Fruit fly (Drosophila melanogaster): Measurements from ENCODE around the gene eIF4E3.
A peak's percentile ranks its signal among the peaks of the same experiment; 100 is the strongest.

The eIF4E3 gene

dm6 chr3L:8185263-8186227, 43.5 kb upstream of the eIF4E3 start (continued):
- TF ChIP-seq CG2199 (GFP tag; IDR thresholded peaks at IDR 0.05) = no peak
- no peak for TF ChIP-seq pzg (GFP tag; optimal IDR thresholded peaks at IDR 0.05)
- TF ChIP-seq gcm2 (GFP tag; optimal IDR thresholded peaks at IDR 0.05) = no peak
- no peak for TF ChIP-seq CG10565 (GFP tag; optimal IDR thresholded peaks at IDR 0.05)
- TF ChIP-seq CG15514 (GFP tag; optimal IDR thresholded peaks at IDR 0.05) = no peak
- peak; percentile 38 for TF ChIP-seq unpg (GFP tag; optimal IDR thresholded peaks at IDR 0.05)
- no peak for TF ChIP-seq usp (GFP tag; optimal IDR thresholded peaks at IDR 0.05)
- no peak for TF ChIP-seq sim (GFP tag; IDR thresholded peaks at IDR 0.05)
- TF ChIP-seq ci (GFP tag; IDR thresholded peaks at IDR 0.05) = peak; percentile 13; the same call in 1 of the 3 replicates
- no peak for TF ChIP-seq ap (GFP tag; IDR thresholded peaks at IDR 0.05)
- TF ChIP-seq CG14441 (GFP tag; IDR thresholded peaks at IDR 0.05) = peak; percentile 60
- TF ChIP-seq CG2120 (GFP tag; optimal IDR thresholded peaks at IDR 0.05) = peak; percentile 74
- no peak for TF ChIP-seq NFAT (GFP tag; IDR thresholded peaks at IDR 0.05)
- TF ChIP-seq slou (GFP tag; optimal IDR thresholded peaks at IDR 0.05) = no peak
- no peak for TF ChIP-seq sqz (GFP tag; optimal IDR thresholded peaks at IDR 0.05)
- no peak for TF ChIP-seq repo (GFP tag; optimal IDR thresholded peaks at IDR 0.05)
- peak; percentile 69 for TF ChIP-seq slbo (GFP tag; IDR thresholded peaks at IDR 0.05)
- TF ChIP-seq tin (GFP tag; optimal IDR thresholded peaks at IDR 0.05) = peak; percentile 28
- TF ChIP-seq CG2712 (tag; optimal IDR thresholded peaks at IDR 0.05) = peak; percentile 42
- TF ChIP-seq sd (tag; optimal IDR thresholded peaks at IDR 0.05) = peak; percentile 43
- TF ChIP-seq HLH54F (GFP tag; optimal IDR thresholded peaks at IDR 0.05) = peak; percentile 57
- no peak for TF ChIP-seq gcm (GFP tag; optimal IDR thresholded peaks at IDR 0.05)
- TF ChIP-seq pfk (GFP tag; optimal IDR thresholded peaks at IDR 0.05) = no peak
- 0 out of 2 replicates have a peak, but pooled peaks have one; percentile 30 for TF ChIP-seq Oaz (GFP tag; IDR thresholded peaks at IDR 0.05)
- no peak for TF ChIP-seq lov (optimal IDR thresholded peaks at IDR 0.05)
- TF ChIP-seq lov (GFP tag; IDR thresholded peaks at IDR 0.05) = no peak
- peak; percentile 35 for TF ChIP-seq CG8089 (GFP tag; optimal IDR thresholded peaks at IDR 0.05)
- peak; percentile 63 for TF ChIP-seq CG16863 (GFP tag; optimal IDR thresholded peaks at IDR 0.05)
- TF ChIP-seq tx (GFP tag; optimal IDR thresholded peaks at IDR 0.05) = peak; percentile 13
- TF ChIP-seq dysf (GFP tag; IDR thresholded peaks at IDR 0.05) = peak; percentile 75
- TF ChIP-seq CG11723 (GFP tag; optimal IDR thresholded peaks at IDR 0.05) = no peak
- TF ChIP-seq z (GFP tag; IDR thresholded peaks at IDR 0.05) = no peak
- TF ChIP-seq CHES-1-like (GFP tag; optimal IDR thresholded peaks at IDR 0.05) = peak; percentile 44
- peak; percentile 43 for TF ChIP-seq CG4424 (GFP tag; optimal IDR thresholded peaks at IDR 0.05)
- TF ChIP-seq H2.0 (GFP tag; IDR thresholded peaks at IDR 0.05) = no peak
- no peak for TF ChIP-seq Dll (GFP tag; IDR thresholded peaks at IDR 0.05; ENCODE audit: partially characterized antibody)
- TF ChIP-seq CG33557 (GFP tag; optimal IDR thresholded peaks at IDR 0.05) = no peak
- peak; percentile 31 for TF ChIP-seq pb (GFP tag; optimal IDR thresholded peaks at IDR 0.05)
- peak; percentile 57 for TF ChIP-seq CG11504 (tag; optimal IDR thresholded peaks at IDR 0.05)
- TF ChIP-seq wdn (GFP tag; IDR thresholded peaks at IDR 0.05) = no peak
- TF ChIP-seq CG11560 (tag; IDR thresholded peaks at IDR 0.05) = no peak
- no peak for TF ChIP-seq CG13287 (GFP tag; IDR thresholded peaks at IDR 0.05; ENCODE audit: partially characterized antibody)
- TF ChIP-seq br (optimal IDR thresholded peaks at IDR 0.05) = no peak
- peak; percentile 30 for TF ChIP-seq CG13424 (tag; optimal IDR thresholded peaks at IDR 0.05)
- peak; percentile 68 for TF ChIP-seq CG3995 (GFP tag; optimal IDR thresholded peaks at IDR 0.05)
- no peak for TF ChIP-seq hkb (optimal IDR thresholded peaks at IDR 0.05)
- peak; percentile 63 for TF ChIP-seq hkb (GFP tag; IDR thresholded peaks at IDR 0.05)
- peak; percentile 55 for TF ChIP-seq CG10209 (GFP tag; optimal IDR thresholded peaks at IDR 0.05)
- TF ChIP-seq CG4282 (GFP tag; optimal IDR thresholded peaks at IDR 0.05) = no peak
- TF ChIP-seq Atf-2 (GFP tag; optimal IDR thresholded peaks at IDR 0.05) = peak; percentile 69
- peak; percentile 54 for TF ChIP-seq Oli (tag; optimal IDR thresholded peaks at IDR 0.05)
